Fruit fly (Drosophila melanogaster) whole organism, pupa: ENCODE results near the gene Sry-beta.

Source experiments
- CG10348 ChIP-seq: fragments of 200-800 bp; sonication (Bioruptor generic); IDR thresholded peaks from 2 replicates; pipeline ENCODE4 v1.3.6; 2022; ENCODE audit warnings: missing biosample characterization, missing genetic modification characterization
- CG12605 ChIP-seq: fragments of 200-800 bp; sonication (Bioruptor generic); IDR thresholded peaks from 2 replicates; pipeline ENCODE4 v1.3.6; 2022; ENCODE audit warnings: missing biosample characterization, missing genetic modification characterization
- CG13204 ChIP-seq: fragments of 200-800 bp; sonication (Bioruptor generic); optimal IDR thresholded peaks from 2 replicates; lab custom pipeline; 2018; ENCODE audit warnings: missing biosample characterization, mild to moderate bottlenecking, missing genetic modification characterization, moderate library complexity
- CG34367 ChIP-seq: fragments of 200-800 bp; sonication (Bioruptor generic); optimal IDR thresholded peaks from 2 replicates; lab custom pipeline; 2018; ENCODE audit warnings: missing biosample characterization, mild to moderate bottlenecking, missing genetic modification characterization
- CG8301 ChIP-seq: fragments of 200-800 bp; sonication (Bioruptor generic); optimal IDR thresholded peaks from 2 replicates; lab custom pipeline; 2018; ENCODE audit warnings: missing biosample characterization, mild to moderate bottlenecking, missing genetic modification characterization
- D1 ChIP-seq: fragments of 200-800 bp; sonication (Bioruptor generic); optimal IDR thresholded peaks from 2 replicates; lab custom pipeline; 2018; ENCODE audit warnings: missing biosample characterization, mild to moderate bottlenecking, missing genetic modification characterization, moderate library complexity
- Ets98B ChIP-seq: fragments of 200-800 bp; sonication (Bioruptor generic); IDR thresholded peaks from 2 replicates; pipeline ENCODE4 v1.3.6; 2022; ENCODE audit warnings: missing biosample characterization, missing genetic modification characterization
- Pif1A ChIP-seq: fragments of 200-800 bp; sonication (Bioruptor generic); optimal IDR thresholded peaks from 3 replicates; lab custom pipeline; 2016; ENCODE audit warnings: missing biosample characterization, missing genetic modification characterization
- Pif1B ChIP-seq: fragments of 200-800 bp; sonication (Bioruptor generic); optimal IDR thresholded peaks from 3 replicates; lab custom pipeline; 2016; ENCODE audit warnings: missing biosample characterization, missing genetic modification characterization
- Snoo ChIP-seq: fragments of 200-800 bp; sonication (Bioruptor generic); optimal IDR thresholded peaks from 3 replicates; lab custom pipeline; 2017; ENCODE audit warnings: missing biosample characterization, mild to moderate bottlenecking, missing genetic modification characterization, inconsistent platforms
- gl ChIP-seq: fragments of 200-800 bp; sonication (Bioruptor generic); optimal IDR thresholded peaks from 2 replicates; lab custom pipeline; 2018; ENCODE audit warnings: missing biosample characterization, mild to moderate bottlenecking, missing genetic modification characterization
- rn ChIP-seq: fragments of 200-800 bp; sonication (Bioruptor generic); IDR thresholded peaks from 2 replicates; pipeline ENCODE4 v1.3.6; 2022; ENCODE audit warnings: missing biosample characterization, missing genetic modification characterization

DNA sequence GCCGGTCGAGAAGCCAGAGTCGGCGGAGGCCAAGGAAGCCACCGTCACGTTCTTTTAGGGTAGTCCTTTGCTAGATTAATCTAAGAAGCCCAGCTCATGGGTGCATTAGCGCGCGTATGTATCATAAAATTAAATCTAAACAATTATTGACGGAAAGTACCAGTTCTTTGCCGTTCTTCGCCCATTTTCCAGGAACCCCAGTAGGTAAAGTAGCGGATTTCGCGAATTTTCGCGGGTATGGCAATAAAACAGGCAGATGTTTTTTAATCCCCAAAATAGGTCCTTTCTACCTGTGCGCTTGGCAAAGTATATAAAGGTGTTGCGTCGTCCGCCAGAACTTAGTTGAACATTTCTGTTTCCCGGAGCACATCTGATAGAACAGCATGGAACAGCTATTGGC, 1.4 kb downstream of the Sry-beta start:
- TF ChIP-seq CG34367 (tag; lab: Kevin White, UChicago) (no peak), D1 (tag; lab: Kevin White, UChicago) (no peak), CG8301 (no peak), CG12605 (no peak), CG13204 (GFP tag; lab: Kevin White, UChicago) (no peak), Pif1A (GFP tag; lab: Kevin White, UChicago) (no peak), Snoo (tag; lab: Kevin White, UChicago) (no peak), Pif1B (GFP tag; lab: Kevin White, UChicago) (no peak), gl (tag; lab: Kevin White, UChicago) (no peak), Ets98B (GFP tag; lab: Robert Waterston, UW) (no peak), rn (GFP tag; lab: Robert Waterston, UW) (no peak), CG10348 (GFP tag; lab: Robert Waterston, UW) (no peak)
